Worm (Caenorhabditis elegans): ENCODE results near the gene F07F6.4.
A peak's percentile ranks its signal among the peaks of the same experiment; 100 is the strongest.

F07F6.4 gene

ce11 chrII:5460911-5461310 is 31.5 kb upstream of the F07F6.4 start (continued):
- TF ChIP-seq ceh-2 (tag; optimal IDR thresholded peaks at IDR 0.05) (no peak), lim-6 (tag; optimal IDR thresholded peaks at IDR 0.05) (no peak), nhr-232 (tag; optimal IDR thresholded peaks at IDR 0.05) (no peak), unc-3 (GFP tag; conservative IDR thresholded peaks at IDR 0.05) (no peak), unc-3 (tag; optimal IDR thresholded peaks at IDR 0.05) (no peak), ceh-31 (tag; optimal IDR thresholded peaks at IDR 0.05) (peak; percentile 2), unc-42 (tag; optimal IDR thresholded peaks at IDR 0.05) (no peak), C08G9.2 (tag; optimal IDR thresholded peaks at IDR 0.05) (no peak), K09A11.1 (tag; optimal IDR thresholded peaks at IDR 0.05; ENCODE audit: insufficient read depth) (no peak)

DNA sequence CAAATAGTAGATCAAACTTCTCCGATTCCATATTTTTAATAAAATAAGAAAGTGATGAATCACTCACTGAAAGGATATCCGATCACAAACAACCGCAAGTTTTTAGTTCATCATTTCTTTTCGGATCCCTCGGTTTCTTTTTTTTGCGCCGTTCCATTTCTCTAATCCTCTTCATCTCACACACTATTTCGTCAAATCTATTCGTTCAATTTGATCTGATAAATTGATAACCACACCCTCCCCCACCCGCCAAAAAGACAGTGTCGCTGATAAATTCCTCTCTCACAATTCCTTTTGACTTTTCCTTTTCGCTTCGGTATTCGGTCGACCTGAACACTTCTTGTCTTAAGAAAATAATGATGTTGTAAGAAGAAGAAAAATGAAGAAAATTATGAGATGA is 30.2 kb upstream of the F07F6.4 start:
- TF ChIP-seq K09A11.1 (tag; optimal IDR thresholded peaks at IDR 0.05; ENCODE audit: insufficient read depth) (no peak), elt-2 (tag; optimal IDR thresholded peaks at IDR 0.05) (peak; percentile 42)

DNA sequence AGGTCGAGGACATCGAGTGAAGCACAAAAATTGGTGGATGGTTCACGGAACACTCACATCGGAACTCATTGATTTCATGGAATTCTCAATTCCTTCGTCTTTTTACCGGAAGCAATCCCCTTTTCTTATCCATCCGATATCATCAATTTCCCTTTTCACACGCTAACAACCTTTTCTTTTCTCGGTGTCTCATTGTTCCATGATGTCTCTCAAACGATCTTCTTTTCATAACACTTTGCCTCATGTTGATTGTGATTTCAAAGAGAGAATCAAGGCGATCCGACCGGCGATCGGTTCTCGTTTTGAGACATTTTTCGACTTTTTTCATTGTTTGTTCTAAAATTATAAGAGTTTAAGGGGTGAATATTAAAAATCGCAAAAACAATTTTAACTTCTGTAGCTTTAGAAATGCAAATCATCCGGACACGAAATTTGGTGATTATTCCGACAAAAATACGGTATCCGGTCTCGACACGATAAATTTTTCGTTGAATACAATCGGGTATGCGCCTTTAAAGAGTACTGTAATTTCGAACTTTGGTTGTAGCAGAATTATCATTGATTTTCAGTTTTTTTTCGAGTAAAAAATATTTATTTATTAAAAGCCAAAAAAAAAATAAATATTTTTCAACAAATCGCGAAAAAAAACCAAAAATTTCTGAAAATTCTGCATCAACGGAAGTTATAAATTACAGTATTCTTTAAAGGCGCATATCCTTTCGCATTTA is 29.5 kb upstream of the F07F6.4 start:
- TF ChIP-seq ceh-48 (tag; optimal IDR thresholded peaks at IDR 0.05) (no peak), fkh-10 (GFP tag; optimal IDR thresholded peaks at IDR 0.05) (no peak), nhr-11 (tag; optimal IDR thresholded peaks at IDR 0.05) (no peak), unc-42 (tag; optimal IDR thresholded peaks at IDR 0.05) (no peak), dmd-4 (tag; optimal IDR thresholded peaks at IDR 0.05; ENCODE audit: borderline replicate concordance) (no peak), pax-1 (tag; optimal IDR thresholded peaks at IDR 0.05) (no peak), C08G9.2 (tag; optimal IDR thresholded peaks at IDR 0.05) (no peak)

ce11 chrII:5455650-5456355 is 26.4 kb upstream of the F07F6.4 start, which contains the start of gene daz-1:
Gene daz-1 (plus strand): TSS chrII:5456305.
- TF ChIP-seq K02D7.2 (tag; optimal IDR thresholded peaks at IDR 0.05) (no peak), ceh-14 (tag; optimal IDR thresholded peaks at IDR 0.05) (no peak), pha-4 (tag; optimal IDR thresholded peaks at IDR 0.05) (no peak), sdc-2 (tag; optimal IDR thresholded peaks at IDR 0.05) (no peak), odd-2 (tag; optimal IDR thresholded peaks at IDR 0.05) (no peak), tbx-2 (tag; optimal IDR thresholded peaks at IDR 0.05) (no peak), ceh-18 (tag; optimal IDR thresholded peaks at IDR 0.05) (no peak), ref-2 (tag; optimal IDR thresholded peaks at IDR 0.05) (no peak), nhr-232 (tag; optimal IDR thresholded peaks at IDR 0.05) (no peak), fax-1 (tag; optimal IDR thresholded peaks at IDR 0.05) (no peak), ceh-19 (GFP tag; optimal IDR thresholded peaks at IDR 0.05) (no peak), tbx-7 (tag; optimal IDR thresholded peaks at IDR 0.05) (no peak)

ce11 chrII:5453547-5453946 is 24.2 kb upstream of the F07F6.4 start, which contains the start of gene dhs-5:
Gene dhs-5 (plus strand): TSS chrII:5453847.
- TF ChIP-seq madf-2 (tag; optimal IDR thresholded peaks at IDR 0.05) (no peak), unc-42 (tag; optimal IDR thresholded peaks at IDR 0.05) (no peak), rnt-1 (tag; optimal IDR thresholded peaks at IDR 0.05) (no peak), ceh-9 (tag; optimal IDR thresholded peaks at IDR 0.05) (no peak)

DNA sequence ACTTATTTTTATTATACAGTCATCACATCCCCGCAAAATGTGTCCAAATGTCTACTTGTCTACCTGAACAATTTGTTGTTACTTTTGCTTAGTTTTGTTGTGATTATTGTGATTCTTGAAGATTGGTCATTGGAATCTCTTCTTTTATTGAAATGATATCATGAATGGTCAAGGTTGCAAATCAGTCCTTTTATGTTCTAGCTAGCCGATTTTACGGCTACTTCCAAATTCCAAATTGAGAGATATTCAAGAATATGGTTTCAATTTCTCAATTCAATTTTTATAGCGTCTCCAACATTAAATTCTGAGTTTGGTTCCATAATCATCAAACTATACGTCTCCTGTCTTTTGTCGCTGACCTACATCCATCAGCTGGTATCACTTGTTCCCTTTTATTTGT is 21.9 kb upstream of the F07F6.4 start:
- TF ChIP-seq tbx-2 (tag; optimal IDR thresholded peaks at IDR 0.05) = no peak
- TF ChIP-seq odd-2 (tag; optimal IDR thresholded peaks at IDR 0.05) = no peak
- TF ChIP-seq ceh-45 (GFP tag; IDR thresholded peaks at IDR 0.05) = no peak
- TF ChIP-seq ztf-16 (tag; optimal IDR thresholded peaks at IDR 0.05) = no peak
- no peak for TF ChIP-seq T23F11.4 (GFP tag; optimal IDR thresholded peaks at IDR 0.05)
- TF ChIP-seq hlh-13 (GFP tag; optimal IDR thresholded peaks at IDR 0.05) = no peak
- TF ChIP-seq fkh-10 (GFP tag; optimal IDR thresholded peaks at IDR 0.05) = no peak
- no peak for TF ChIP-seq ahr-1 (tag; optimal IDR thresholded peaks at IDR 0.05)
- no peak for TF ChIP-seq elt-4 (tag; optimal IDR thresholded peaks at IDR 0.05)
- no peak for TF ChIP-seq ceh-31 (tag; optimal IDR thresholded peaks at IDR 0.05)

Data from whole organism, late embryonic.